Worm (Caenorhabditis elegans) whole organism, midembryonic: ENCODE measurements around the gene T09A5.15.

Experiments
- T22C8.4 ChIP-seq: fragments of 200-800 bp; sonication (Bioruptor generic); IDR thresholded peaks from 2 replicates; pipeline ENCODE4 v1.3.6; 2022; ENCODE audit warnings: missing genetic modification characterization, missing compliant biosample characterization
- cog-1 ChIP-seq: sonication (generic microtip); optimal IDR thresholded peaks from 2 replicates; lab custom pipeline; 2016; ENCODE audit warnings: missing genetic modification characterization, missing compliant biosample characterization
- flt-1 ChIP-seq: fragments of 200-800 bp; sonication (Bioruptor generic); IDR thresholded peaks from 2 replicates; pipeline ENCODE4 v1.3.6; 2022; ENCODE audit warnings: missing genetic modification characterization, missing compliant biosample characterization
- klf-2 ChIP-seq: fragments of 200-800 bp; sonication (Bioruptor generic); conservative IDR thresholded peaks from 2 replicates; pipeline ENCODE4 v1.3.6; 2022; ENCODE audit warnings: missing genetic modification reagents, missing genetic modification characterization, missing compliant biosample characterization
- med-1 ChIP-seq: sonication (generic microtip); optimal IDR thresholded peaks from 2 replicates; lab custom pipeline; 2017; ENCODE audit warnings: missing genetic modification characterization, mild to moderate bottlenecking, missing compliant biosample characterization, antibody characterized with exemption, missing genetic modification reagents; ENCODE audit not compliant: insufficient read depth
- ref-1 ChIP-seq: fragments of 200-800 bp; sonication (Bioruptor generic); conservative IDR thresholded peaks from 2 replicates; pipeline ENCODE4 v1.3.6; 2022; ENCODE audit warnings: missing genetic modification reagents, missing genetic modification characterization, missing compliant biosample characterization
- tab-1 ChIP-seq: fragments of 200-800 bp; sonication (Bioruptor generic); IDR thresholded peaks from 2 replicates; pipeline ENCODE4 v1.3.6; 2022; ENCODE audit warnings: missing genetic modification characterization, missing compliant biosample characterization
- ztf-23 ChIP-seq: fragments of 200-800 bp; sonication (Bioruptor generic); IDR thresholded peaks from 2 replicates; pipeline ENCODE4 v1.3.6; 2022; ENCODE audit warnings: missing genetic modification reagents, missing genetic modification characterization, missing compliant biosample characterization
- ztf-29 ChIP-seq: fragments of 200-800 bp; sonication (Bioruptor generic); IDR thresholded peaks from 2 replicates; pipeline ENCODE4 v1.3.6; 2022; ENCODE audit warnings: missing genetic modification reagents, missing genetic modification characterization, missing compliant biosample characterization

T09A5.15 gene

ce11 chrII:7857485-7858010 lies at the start of gene T09A5.15, which contains the start of gene cec-3:
TSS of gene T09A5.15 (plus strand) at chrII:7857960.
TSS of gene cec-3 (minus strand) at chrII:7857600.
- no peak for TF ChIP-seq ref-1 (GFP tag; lab: Robert Waterston, UW)
- TF ChIP-seq flt-1 (GFP tag; lab: Robert Waterston, UW), result peak; percentile 48; the same call in 1 of the 2 replicates
- TF ChIP-seq klf-2 (GFP tag; lab: Robert Waterston, UW), result no peak
- no peak for TF ChIP-seq med-1 (GFP tag; lab: Kevin White, UChicago)
- TF ChIP-seq ztf-29 (GFP tag; lab: Robert Waterston, UW), result no peak; the same call in 1 of the 2 replicates
- TF ChIP-seq T22C8.4 (GFP tag; lab: Robert Waterston, UW), result no peak
- no peak for TF ChIP-seq tab-1 (GFP tag; lab: Robert Waterston, UW)
- TF ChIP-seq ztf-23 (GFP tag; lab: Robert Waterston, UW), result 0 out of 2 replicates have a peak, but pooled peaks have one; percentile 35
- TF ChIP-seq cog-1 (tag; lab: Kevin White, UChicago), result peak; percentile 22

ce11 chrII:7808153-7808552 lies 49.6 kb upstream of the T09A5.15 start:
- TF ChIP-seq ztf-29 (GFP tag; lab: Robert Waterston, UW), result no peak
- no peak for TF ChIP-seq T22C8.4 (GFP tag; lab: Robert Waterston, UW)
- TF ChIP-seq ref-1 (GFP tag; lab: Robert Waterston, UW), result no peak
- TF ChIP-seq cog-1 (tag; lab: Kevin White, UChicago), result no peak
- no peak for TF ChIP-seq ztf-23 (GFP tag; lab: Robert Waterston, UW)
- no peak for TF ChIP-seq flt-1 (GFP tag; lab: Robert Waterston, UW)
- no peak for TF ChIP-seq tab-1 (GFP tag; lab: Robert Waterston, UW)
- TF ChIP-seq klf-2 (GFP tag; lab: Robert Waterston, UW), result no peak
- no peak for TF ChIP-seq med-1 (GFP tag; lab: Kevin White, UChicago)

DNA sequence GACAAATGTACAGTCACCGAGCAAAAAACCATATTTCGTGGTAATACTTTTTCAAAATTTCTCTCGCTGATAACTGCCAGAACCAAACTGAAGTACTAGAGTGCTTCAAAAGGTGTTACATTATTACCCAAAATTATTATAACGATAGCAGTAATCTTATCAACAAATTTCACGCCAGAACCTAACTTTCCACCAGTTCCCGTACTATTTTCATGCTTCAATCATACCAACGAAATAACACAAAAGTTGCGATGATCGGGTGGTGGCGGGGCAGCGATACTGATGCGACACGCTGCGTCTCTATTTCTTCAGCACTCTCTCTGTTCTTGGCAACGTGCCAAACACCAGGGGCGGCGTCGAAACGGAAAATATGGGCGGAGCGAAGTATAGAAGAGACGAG lies 48.8 kb upstream of the T09A5.15 start:
- TF ChIP-seq T22C8.4 (GFP tag; lab: Robert Waterston, UW) (no peak), flt-1 (GFP tag; lab: Robert Waterston, UW) (no peak), ztf-29 (GFP tag; lab: Robert Waterston, UW) (no peak), tab-1 (GFP tag; lab: Robert Waterston, UW) (no peak), ref-1 (GFP tag; lab: Robert Waterston, UW) (no peak), med-1 (GFP tag; lab: Kevin White, UChicago) (no peak), klf-2 (GFP tag; lab: Robert Waterston, UW) (no peak), ztf-23 (GFP tag; lab: Robert Waterston, UW) (no peak), cog-1 (tag; lab: Kevin White, UChicago) (no peak)

DNA sequence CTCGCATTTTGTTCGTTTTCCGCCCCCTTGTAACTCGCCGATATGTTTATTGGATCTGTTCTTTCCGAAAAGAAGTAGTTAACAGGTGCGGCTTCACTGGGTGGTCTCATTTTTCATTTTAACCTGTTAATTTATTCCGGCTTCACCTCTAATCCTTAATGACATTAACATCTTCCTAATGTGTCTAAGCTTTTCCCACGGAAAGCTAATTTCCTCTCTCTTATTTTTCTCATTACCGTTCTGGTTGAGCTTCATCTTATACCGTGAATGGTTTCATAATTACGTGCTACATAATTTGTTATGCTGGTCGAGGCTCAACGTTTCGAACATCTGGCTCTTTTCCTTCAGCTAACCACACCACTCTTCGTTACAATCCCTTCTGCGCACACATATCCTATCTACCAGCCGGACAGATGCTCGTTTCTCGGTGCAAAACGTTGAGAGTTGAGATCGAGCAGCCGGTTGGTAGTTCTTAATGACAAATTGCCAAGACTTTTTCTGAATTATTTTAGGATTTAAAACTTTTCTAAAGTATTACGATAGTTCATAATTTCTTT lies 48.3 kb upstream of the T09A5.15 start:
- TF ChIP-seq cog-1 (tag; lab: Kevin White, UChicago), result peak; percentile 85
- no peak for TF ChIP-seq ztf-29 (GFP tag; lab: Robert Waterston, UW)
- no peak for TF ChIP-seq ref-1 (GFP tag; lab: Robert Waterston, UW)

ce11 chrII:7810162-7810868 lies 47.4 kb upstream of the T09A5.15 start:
- TF ChIP-seq ztf-23 (GFP tag; lab: Robert Waterston, UW), result no peak
- no peak for TF ChIP-seq med-1 (GFP tag; lab: Kevin White, UChicago)
- no peak for TF ChIP-seq ztf-29 (GFP tag; lab: Robert Waterston, UW)
- TF ChIP-seq T22C8.4 (GFP tag; lab: Robert Waterston, UW), result no peak
- TF ChIP-seq klf-2 (GFP tag; lab: Robert Waterston, UW), result no peak
- no peak for TF ChIP-seq ref-1 (GFP tag; lab: Robert Waterston, UW)
- no peak for TF ChIP-seq cog-1 (tag; lab: Kevin White, UChicago)
- no peak for TF ChIP-seq flt-1 (GFP tag; lab: Robert Waterston, UW)
- TF ChIP-seq tab-1 (GFP tag; lab: Robert Waterston, UW), result no peak

ce11 chrII:7810869-7811543 lies 46.8 kb upstream of the T09A5.15 start, which contains the start of gene cki-1:
TSS of gene cki-1 (plus strand) at chrII:7811240.
- TF ChIP-seq tab-1 (GFP tag; lab: Robert Waterston, UW), result 0 out of 2 replicates have a peak, but pooled peaks have one; percentile 48
- peak; percentile 61; the same call in 1 of the 2 replicates for TF ChIP-seq ztf-23 (GFP tag; lab: Robert Waterston, UW)
- TF ChIP-seq cog-1 (tag; lab: Kevin White, UChicago), result no peak
- no peak for TF ChIP-seq med-1 (GFP tag; lab: Kevin White, UChicago)
- peak; percentile 58 for TF ChIP-seq flt-1 (GFP tag; lab: Robert Waterston, UW)

DNA sequence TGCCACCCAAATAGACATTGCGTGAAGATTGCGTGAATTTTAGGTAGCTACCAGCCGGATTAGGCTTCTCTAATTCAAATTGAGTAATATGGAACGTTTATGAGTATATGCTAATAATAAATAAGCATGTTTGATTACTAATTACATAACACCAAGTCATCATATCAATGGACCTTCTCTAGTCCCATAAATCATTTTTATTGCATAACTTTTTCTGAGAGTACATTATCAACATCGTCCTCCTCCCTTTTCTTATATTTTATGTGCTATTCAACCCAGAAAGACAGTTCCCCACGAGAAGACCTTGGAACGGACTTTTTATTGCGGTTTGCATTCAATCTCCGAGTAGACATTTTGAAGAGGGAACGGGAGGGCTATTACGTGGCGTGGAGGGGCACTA lies 45.4 kb upstream of the T09A5.15 start:
- TF ChIP-seq ref-1 (GFP tag; lab: Robert Waterston, UW), result no peak
- no peak for TF ChIP-seq T22C8.4 (GFP tag; lab: Robert Waterston, UW)
- no peak for TF ChIP-seq ztf-23 (GFP tag; lab: Robert Waterston, UW)
- TF ChIP-seq flt-1 (GFP tag; lab: Robert Waterston, UW), result peak; percentile 61; the same call in 1 of the 2 replicates
- TF ChIP-seq ztf-29 (GFP tag; lab: Robert Waterston, UW), result 0 out of 2 replicates have a peak, but pooled peaks have one; percentile 26
- peak; percentile 36 for TF ChIP-seq cog-1 (tag; lab: Kevin White, UChicago)
- TF ChIP-seq med-1 (GFP tag; lab: Kevin White, UChicago), result no peak
- TF ChIP-seq klf-2 (GFP tag; lab: Robert Waterston, UW), result 0 out of 2 replicates have a peak, but pooled peaks have one; percentile 43
- TF ChIP-seq tab-1 (GFP tag; lab: Robert Waterston, UW), result no peak

ce11 chrII:7813237-7813636 lies 44.5 kb upstream of the T09A5.15 start:
- TF ChIP-seq tab-1 (GFP tag; lab: Robert Waterston, UW) (no peak), T22C8.4 (GFP tag; lab: Robert Waterston, UW) (0 out of 2 replicates have a peak, but pooled peaks have one; percentile 25)
